Fruit fly (Drosophila melanogaster): ENCODE measurements around the gene CG7886.

Gene CG7886

DNA sequence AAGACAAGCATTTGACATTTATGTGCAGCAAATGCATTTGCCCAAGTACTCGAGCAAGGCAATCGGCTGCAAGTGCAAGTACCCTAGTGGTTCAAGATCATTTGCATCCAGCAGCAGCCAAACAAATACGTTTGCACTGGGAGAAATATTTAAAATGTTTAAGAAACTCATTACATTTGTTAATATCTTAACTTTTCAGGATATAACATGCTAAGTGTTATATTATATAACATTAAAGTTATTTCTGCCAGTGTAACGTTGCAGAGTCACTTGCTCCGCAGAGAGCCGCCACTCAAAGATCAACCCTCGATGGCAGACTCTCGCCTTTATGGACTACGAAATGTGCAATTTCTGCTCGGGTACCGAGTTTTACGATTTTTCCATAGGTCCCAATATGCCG, 52.9 kb downstream of the CG7886 start (continued):
- no peak for TF ChIP-seq fd3F (GFP tag; optimal IDR thresholded peaks at IDR 0.05)
- no peak for TF ChIP-seq CrebB (tag; optimal IDR thresholded peaks at IDR 0.05)
- TF ChIP-seq maf-S (GFP tag; optimal IDR thresholded peaks at IDR 0.05): no peak
- TF ChIP-seq dm (GFP tag; optimal IDR thresholded peaks at IDR 0.05): no peak
- no peak for TF ChIP-seq CG6765 (GFP tag; optimal IDR thresholded peaks at IDR 0.05)
- TF ChIP-seq Hmx (GFP tag; optimal IDR thresholded peaks at IDR 0.05): no peak
- TF ChIP-seq CG12391 (tag; optimal IDR thresholded peaks at IDR 0.05): peak; percentile 40
- no peak for TF ChIP-seq org-1 (GFP tag; optimal IDR thresholded peaks at IDR 0.05)
- TF ChIP-seq gsb-n (tag; optimal IDR thresholded peaks at IDR 0.05): no peak
- TF ChIP-seq CG13287 (GFP tag; IDR thresholded peaks at IDR 0.05; ENCODE audit: partially characterized antibody): no peak
- TF ChIP-seq ci (GFP tag; IDR thresholded peaks at IDR 0.05): peak; percentile 27; the same call in 1 of the 3 replicates
- TF ChIP-seq sima (GFP tag; optimal IDR thresholded peaks at IDR 0.05): no peak
- TF ChIP-seq MTF-1 (GFP tag; optimal IDR thresholded peaks at IDR 0.05; ENCODE audit: borderline replicate concordance): no peak
- no peak for TF ChIP-seq klu (GFP tag; IDR thresholded peaks at IDR 0.05)
- no peak for TF ChIP-seq dan (GFP tag; IDR thresholded peaks at IDR 0.05)
- no peak for TF ChIP-seq CG10147 (GFP tag; optimal IDR thresholded peaks at IDR 0.05)
- no peak for TF ChIP-seq Dp (GFP tag; optimal IDR thresholded peaks at IDR 0.05)
- TF ChIP-seq CG17186 (GFP tag; optimal IDR thresholded peaks at IDR 0.05): no peak
- no peak for TF ChIP-seq ro (GFP tag; IDR thresholded peaks at IDR 0.05)
- TF ChIP-seq abd-A (tag; optimal IDR thresholded peaks at IDR 0.05): no peak
- no peak for TF ChIP-seq vfl (GFP tag; optimal IDR thresholded peaks at IDR 0.05)
- no peak for TF ChIP-seq dpn (GFP tag; optimal IDR thresholded peaks at IDR 0.05)
- TF ChIP-seq HmgD (GFP tag; optimal IDR thresholded peaks at IDR 0.05): no peak
- no peak for TF ChIP-seq ems (GFP tag; optimal IDR thresholded peaks at IDR 0.05)
- no peak for TF ChIP-seq nmo (GFP tag; optimal IDR thresholded peaks at IDR 0.05)
- no peak for TF ChIP-seq lmd (GFP tag; IDR thresholded peaks at IDR 0.05)
- no peak for TF ChIP-seq CG10366 (GFP tag; IDR thresholded peaks at IDR 0.05)
- no peak for TF ChIP-seq CG3838 (GFP tag; optimal IDR thresholded peaks at IDR 0.05)
- TF ChIP-seq run (tag; optimal IDR thresholded peaks at IDR 0.05): no peak
- no peak for TF ChIP-seq disco-r (GFP tag; optimal IDR thresholded peaks at IDR 0.05)
- TF ChIP-seq CG4707 (GFP tag; optimal IDR thresholded peaks at IDR 0.05): no peak
- TF ChIP-seq Fer3 (tag; optimal IDR thresholded peaks at IDR 0.05): no peak
- no peak for TF ChIP-seq bab2 (GFP tag; optimal IDR thresholded peaks at IDR 0.05)
- no peak for TF ChIP-seq CG17912 (GFP tag; optimal IDR thresholded peaks at IDR 0.05)
- TF ChIP-seq hth (optimal IDR thresholded peaks at IDR 0.05): no peak
- TF ChIP-seq CG32532 (GFP tag; IDR thresholded peaks at IDR 0.05): no peak
- peak; percentile 89 for TF ChIP-seq Ets65A (GFP tag)
- TF ChIP-seq hb (GFP tag; IDR thresholded peaks at IDR 0.05; ENCODE audit: partially characterized antibody): no peak
- TF ChIP-seq CG5245 (GFP tag; optimal IDR thresholded peaks at IDR 0.05): no peak
- peak in 1 of 2 experiments; percentile 37 for TF ChIP-seq bsh (GFP tag; optimal IDR thresholded peaks at IDR 0.05)
- no peak for TF ChIP-seq Adf1 (GFP tag; IDR thresholded peaks at IDR 0.05)
- no peak for TF ChIP-seq Tbp (GFP tag; optimal IDR thresholded peaks at IDR 0.05)
- TF ChIP-seq Dip2 (GFP tag; IDR thresholded peaks at IDR 0.05): no peak
- TF ChIP-seq phol (tag; optimal IDR thresholded peaks at IDR 0.05): peak; percentile 27
- no peak for TF ChIP-seq CG12071 (GFP tag; optimal IDR thresholded peaks at IDR 0.05)
- TF ChIP-seq Hand (GFP tag; optimal IDR thresholded peaks at IDR 0.05): no peak
- no peak for TF ChIP-seq CG9437 (GFP tag; optimal IDR thresholded peaks at IDR 0.05)
- TF ChIP-seq CG10462 (GFP tag; optimal IDR thresholded peaks at IDR 0.05): no peak
- no peak for TF ChIP-seq Taf1 (GFP tag; IDR thresholded peaks at IDR 0.05)
- TF ChIP-seq bbx (GFP tag; IDR thresholded peaks at IDR 0.05; ENCODE audit: partially characterized antibody): no peak
- no peak for TF ChIP-seq trh (GFP tag; optimal IDR thresholded peaks at IDR 0.05)
- TF ChIP-seq CG33557 (GFP tag; optimal IDR thresholded peaks at IDR 0.05): no peak
- TF ChIP-seq CG11696 (GFP tag; IDR thresholded peaks at IDR 0.05): no peak

Data from whole organism, embryonic.